Worm (Caenorhabditis elegans) whole organism, late embryonic: ENCODE measurements around the gene M117.3.

Experiments
- T23F11.4 ChIP-seq: fragments of 200-800 bp; sonication (Bioruptor generic); optimal IDR thresholded peaks from 2 replicates; lab custom pipeline; 2018; ENCODE audit warnings: mild to moderate bottlenecking, missing genetic modification characterization, missing compliant biosample characterization
- ahr-1 ChIP-seq: sonication (generic microtip); optimal IDR thresholded peaks from 2 replicates; lab custom pipeline; 2016; ENCODE audit warnings: missing genetic modification characterization, missing compliant biosample characterization
- ceh-14 ChIP-seq: sonication (generic microtip); optimal IDR thresholded peaks from 2 replicates; lab custom pipeline; 2016; ENCODE audit warnings: missing genotype, missing genetic modification characterization, missing compliant biosample characterization
- ceh-18 ChIP-seq: sonication (generic microtip); optimal IDR thresholded peaks from 2 replicates; lab custom pipeline; 2016; ENCODE audit warnings: missing genetic modification characterization, missing compliant biosample characterization
- ceh-2 ChIP-seq: sonication (generic microtip); optimal IDR thresholded peaks from 2 replicates; lab custom pipeline; 2016; ENCODE audit warnings: missing genotype, missing genetic modification characterization, missing compliant biosample characterization
- ceh-22 ChIP-seq: sonication (generic microtip); optimal IDR thresholded peaks from 2 replicates; lab custom pipeline; 2017; ENCODE audit warnings: missing biosample characterization, missing genetic modification characterization
- ceh-31 ChIP-seq: sonication (generic microtip); optimal IDR thresholded peaks from 2 replicates; lab custom pipeline; 2016; ENCODE audit warnings: missing genetic modification characterization, missing compliant biosample characterization
- ceh-48 ChIP-seq: sonication (generic microtip); optimal IDR thresholded peaks from 2 replicates; lab custom pipeline; 2016; ENCODE audit warnings: missing genetic modification characterization, inconsistent platforms, missing compliant biosample characterization
- ceh-6 ChIP-seq: fragments of 200-800 bp; sonication (Bioruptor generic); optimal IDR thresholded peaks from 2 replicates; lab custom pipeline; 2018; ENCODE audit warnings: mild to moderate bottlenecking, missing genetic modification characterization, missing compliant biosample characterization
- dmd-4 ChIP-seq: sonication (generic microtip); optimal IDR thresholded peaks from 2 replicates; lab custom pipeline; 2016; ENCODE audit warnings: borderline replicate concordance, missing genetic modification characterization, missing compliant biosample characterization
- dve-1 ChIP-seq: sonication (generic microtip); optimal IDR thresholded peaks from 2 replicates; lab custom pipeline; 2017; ENCODE audit warnings: antibody characterized with exemption, mild to moderate bottlenecking, missing genetic modification characterization, missing compliant biosample characterization
- elt-4 ChIP-seq: sonication (generic microtip); optimal IDR thresholded peaks from 2 replicates; lab custom pipeline; 2016; ENCODE audit warnings: missing genetic modification characterization, missing compliant biosample characterization
- ets-4 ChIP-seq: sonication (generic microtip); optimal IDR thresholded peaks from 2 replicates; lab custom pipeline; 2016; ENCODE audit warnings: missing genetic modification characterization, missing compliant biosample characterization
- eyg-1 ChIP-seq: sonication (generic microtip); optimal IDR thresholded peaks from 2 replicates; lab custom pipeline; 2016; ENCODE audit warnings: missing genotype, missing genetic modification characterization, missing compliant biosample characterization
- fkh-10 ChIP-seq: fragments of 150-350 bp; optimal IDR thresholded peaks from 2 replicates; lab custom pipeline; 2014; ENCODE audit warnings: missing biosample characterization, missing genetic modification reagents, missing genetic modification characterization
- fkh-6 ChIP-seq: sonication (generic microtip); optimal IDR thresholded peaks from 2 replicates; lab custom pipeline; 2016; ENCODE audit warnings: missing genetic modification characterization, missing compliant biosample characterization
- gmeb-2 ChIP-seq: sonication (generic microtip); optimal IDR thresholded peaks from 2 replicates; lab custom pipeline; 2016; ENCODE audit warnings: missing genetic modification characterization, inconsistent platforms, missing compliant biosample characterization
- hlh-13 ChIP-seq: fragments of 200-800 bp; sonication (Bioruptor generic); optimal IDR thresholded peaks from 2 replicates; lab custom pipeline; 2018; ENCODE audit warnings: mild to moderate bottlenecking, missing genetic modification characterization, missing compliant biosample characterization
- hlh-15 ChIP-seq: sonication (generic microtip); optimal IDR thresholded peaks from 2 replicates; lab custom pipeline; 2016; ENCODE audit warnings: missing genetic modification characterization, missing compliant biosample characterization
- hlh-8 ChIP-seq: sonication (generic microtip); optimal IDR thresholded peaks from 2 replicates; lab custom pipeline; 2016; ENCODE audit warnings: missing genotype, missing genetic modification characterization, missing compliant biosample characterization
- lim-6 ChIP-seq: sonication (generic microtip); optimal IDR thresholded peaks from 2 replicates; lab custom pipeline; 2016; ENCODE audit warnings: missing genetic modification characterization, missing compliant biosample characterization
- madf-2 ChIP-seq: sonication (generic microtip); optimal IDR thresholded peaks from 2 replicates; lab custom pipeline; 2017; ENCODE audit warnings: missing genetic modification characterization, missing compliant biosample characterization
- mec-3 ChIP-seq: sonication (generic microtip); optimal IDR thresholded peaks from 2 replicates; lab custom pipeline; 2016; ENCODE audit warnings: borderline replicate concordance, missing genetic modification characterization, missing compliant biosample characterization
- nfya-1 ChIP-seq: sonication (generic microtip); optimal IDR thresholded peaks from 2 replicates; lab custom pipeline; 2017; ENCODE audit warnings: missing genetic modification characterization, mild to moderate bottlenecking, missing compliant biosample characterization, antibody characterized with exemption, moderate library complexity
- nhr-11 ChIP-seq: fragments of 150-350 bp; optimal IDR thresholded peaks from 2 replicates; lab custom pipeline; 2014; ENCODE audit warnings: missing biosample characterization, missing genetic modification characterization
- nhr-232 ChIP-seq: sonication (generic microtip); optimal IDR thresholded peaks from 2 replicates; lab custom pipeline; 2016; ENCODE audit warnings: missing genetic modification characterization, missing compliant biosample characterization
- pat-9 ChIP-seq: fragments of 200-800 bp; sonication (Bioruptor generic); optimal IDR thresholded peaks from 2 replicates; lab custom pipeline; 2018; ENCODE audit warnings: mild to moderate bottlenecking, missing genetic modification characterization, moderate library complexity, missing compliant biosample characterization
- pax-1 ChIP-seq: fragments of 150-350 bp; optimal IDR thresholded peaks from 2 replicates; lab custom pipeline; 2014; ENCODE audit warnings: missing biosample characterization, missing genetic modification characterization
- pqm-1 ChIP-seq: sonication (generic microtip); optimal IDR thresholded peaks from 2 replicates; lab custom pipeline; 2016; ENCODE audit warnings: missing genetic modification characterization, missing compliant biosample characterization
- pros-1 ChIP-seq: fragments of 150-350 bp; optimal IDR thresholded peaks from 2 replicates; lab custom pipeline; 2014; ENCODE audit warnings: missing biosample characterization, missing genetic modification reagents, missing genetic modification characterization
- ref-2 ChIP-seq: sonication (generic microtip); optimal IDR thresholded peaks from 2 replicates; lab custom pipeline; 2016; ENCODE audit warnings: missing genetic modification characterization, missing compliant biosample characterization
- sox-2 ChIP-seq: fragments of 200-800 bp; sonication (Bioruptor generic); IDR thresholded peaks from 2 replicates; pipeline ENCODE4 v1.3.6; 2022; ENCODE audit warnings: missing genetic modification reagents, missing genetic modification characterization, missing compliant biosample characterization
- sox-4 ChIP-seq: sonication (generic microtip); optimal IDR thresholded peaks from 2 replicates; lab custom pipeline; 2017; ENCODE audit warnings: mild to moderate bottlenecking, missing genetic modification characterization, inconsistent platforms, missing compliant biosample characterization
- syd-9 ChIP-seq: sonication (generic microtip); optimal IDR thresholded peaks from 2 replicates; lab custom pipeline; 2016; ENCODE audit warnings: mild to moderate bottlenecking, missing genetic modification characterization, moderate library complexity, missing compliant biosample characterization
- tbx-7 ChIP-seq: sonication (generic microtip); optimal IDR thresholded peaks from 2 replicates; lab custom pipeline; 2016; ENCODE audit warnings: missing genotype, missing genetic modification characterization, missing compliant biosample characterization
- ttx-3 ChIP-seq: sonication (generic microtip); optimal IDR thresholded peaks from 2 replicates; lab custom pipeline; 2016; ENCODE audit warnings: missing genetic modification reagents, missing genetic modification characterization, missing compliant biosample characterization
- unc-42 ChIP-seq: sonication (generic microtip); optimal IDR thresholded peaks from 2 replicates; lab custom pipeline; 2016; ENCODE audit warnings: missing genotype, missing genetic modification characterization, missing compliant biosample characterization
- unc-86 ChIP-seq: sonication (generic microtip); optimal IDR thresholded peaks from 2 replicates; lab custom pipeline; 2016; ENCODE audit warnings: missing genetic modification characterization, missing compliant biosample characterization
- ztf-16 ChIP-seq: sonication (generic microtip); optimal IDR thresholded peaks from 2 replicates; lab custom pipeline; 2017; ENCODE audit warnings: missing genetic modification characterization, missing compliant biosample characterization

Gene M117.3

ce11 chrIV:11833456-11833855 lies 11.4 kb downstream of the M117.3 start, which contains the start of gene M117.4:
TSS of gene M117.4 (minus strand) at chrIV:11833556.
- TF ChIP-seq fkh-6 (tag; lab: Kevin White, UChicago) (no peak), syd-9 (tag; lab: Kevin White, UChicago) (no peak), hlh-13 (GFP tag; lab: Kevin White, UChicago) (no peak), ceh-31 (no peak), fkh-10 (GFP tag; lab: Kevin White, UChicago) (no peak), unc-86 (tag; lab: Kevin White, UChicago) (no peak), sox-2 (GFP tag; lab: Robert Waterston, UW) (no peak), mec-3 (no peak), ahr-1 (tag; lab: Kevin White, UChicago) (no peak), nfya-1 (tag; lab: Kevin White, UChicago) (no peak), nhr-232 (no peak), dmd-4 (no peak), ttx-3 (no peak), ceh-48 (tag; lab: Kevin White, UChicago) (no peak)
- TF ChIP-seq, all 69 proteins: peak for 0

ce11 chrIV:11838657-11839056 lies 16.7 kb downstream of the M117.3 start, which contains the start of gene fbxb-3:
TSS of gene fbxb-3 (plus strand) at chrIV:11838957.
- TF ChIP-seq unc-86 (tag; lab: Kevin White, UChicago) (no peak), pros-1 (no peak), hlh-8 (tag; lab: Kevin White, UChicago) (no peak), nhr-11 (tag; lab: Kevin White, UChicago) (no peak), T23F11.4 (GFP tag; lab: Kevin White, UChicago) (no peak), ceh-18 (tag; lab: Kevin White, UChicago) (no peak), madf-2 (no peak)

ce11 chrIV:11842121-11842520 lies 20.1 kb downstream of the M117.3 start, which contains the start of gene F38H4.3:
TSS of gene F38H4.3 (plus strand) at chrIV:11842421.
- TF ChIP-seq pqm-1 (tag; lab: Kevin White, UChicago): no peak
- no peak for TF ChIP-seq gmeb-2
- no peak for TF ChIP-seq eyg-1 (tag; lab: Kevin White, UChicago)
- no peak for TF ChIP-seq ets-4 (tag; lab: Kevin White, UChicago)
- no peak for TF ChIP-seq hlh-13 (GFP tag; lab: Kevin White, UChicago)
- TF ChIP-seq syd-9 (tag; lab: Kevin White, UChicago): no peak
- TF ChIP-seq ceh-31: no peak
- TF ChIP-seq elt-4 (tag; lab: Kevin White, UChicago): no peak
- TF ChIP-seq pat-9: no peak
- TF ChIP-seq ceh-6: no peak
- TF ChIP-seq pros-1: no peak
- TF ChIP-seq ref-2 (tag; lab: Kevin White, UChicago): no peak
- TF ChIP-seq dve-1: no peak
- no peak for TF ChIP-seq sox-4 (tag; lab: Kevin White, UChicago)
- TF ChIP-seq nhr-11 (tag; lab: Kevin White, UChicago): no peak
- TF ChIP-seq pax-1 (tag; lab: Kevin White, UChicago): no peak
- TF ChIP-seq fkh-10 (GFP tag; lab: Kevin White, UChicago): no peak
- no peak for TF ChIP-seq unc-86 (tag; lab: Kevin White, UChicago)
- TF ChIP-seq lim-6: no peak
- TF ChIP-seq, all 69 proteins: peak for 0

- TF ChIP-seq ceh-2 (tag; lab: Kevin White, UChicago) (no peak), ceh-6 (no peak), ahr-1 (tag; lab: Kevin White, UChicago) (no peak)
Observed at ce11 chrIV:11847771-11848312, 25.8 kb downstream of the M117.3 start, which contains the start of the genes F38H4.6 and F38H4.4. TSS of gene F38H4.6 (minus strand) at chrIV:11847871. TSS of gene F38H4.4 (plus strand) at chrIV:11848262.

ce11 chrIV:11851882-11852281 lies 29.9 kb downstream of the M117.3 start, which contains the start of gene F38H4.5:
TSS of gene F38H4.5 (plus strand) at chrIV:11852182.
- TF ChIP-seq lim-6 (no peak), elt-4 (tag; lab: Kevin White, UChicago) (no peak), dmd-4 (no peak), ceh-14 (tag; lab: Kevin White, UChicago) (no peak), tbx-7 (no peak), ceh-22 (tag; lab: Kevin White, UChicago) (no peak), unc-42 (no peak), gmeb-2 (no peak), ztf-16 (no peak), hlh-15 (tag; lab: Kevin White, UChicago) (no peak)
